Worm (Caenorhabditis elegans): ENCODE data around the gene lin-29.

lin-29 gene

DNA sequence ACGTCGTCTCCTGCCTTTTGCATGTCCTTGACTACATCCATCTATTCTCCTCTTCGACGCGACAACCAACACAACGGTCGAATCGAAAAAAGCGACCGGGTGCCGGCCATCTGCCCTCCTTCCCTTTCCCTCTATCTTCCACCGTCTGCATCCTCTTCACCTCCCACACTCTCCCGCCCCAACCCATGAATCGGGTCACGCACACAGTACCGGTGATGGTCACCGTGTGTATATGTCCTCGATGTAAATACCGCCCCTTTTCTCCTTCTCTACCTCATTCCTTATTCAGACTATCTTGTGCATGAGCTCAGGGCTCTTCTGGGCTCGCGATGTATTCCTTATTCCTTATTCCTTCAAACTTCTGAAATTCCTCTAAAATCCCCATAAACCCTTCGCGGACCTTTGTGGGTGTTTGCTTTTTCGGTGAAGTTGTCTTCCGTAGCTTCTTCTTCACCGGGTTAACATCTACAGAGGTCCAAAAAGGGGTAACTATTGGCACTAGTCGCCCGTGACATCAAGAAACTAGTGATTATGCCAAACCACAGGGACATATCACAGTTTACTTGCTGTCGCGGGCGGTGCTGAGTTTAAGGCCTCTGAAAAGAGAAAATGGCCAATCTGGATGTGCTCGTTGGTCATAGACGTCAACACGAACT, 45.6 kb downstream of the lin-29 start (continued):
- TF ChIP-seq F10E7.11 (tag; optimal IDR thresholded peaks at IDR 0.05) = no peak
- no peak for TF ChIP-seq T07F8.4 (tag; optimal IDR thresholded peaks at IDR 0.05)
- peak; percentile 65 for TF ChIP-seq lin-26 (GFP tag; IDR thresholded peaks at IDR 0.05)
- TF ChIP-seq B0019.2 (GFP tag; conservative IDR thresholded peaks at IDR 0.05) = no peak
- no peak for TF ChIP-seq T26A5.8 (tag; optimal IDR thresholded peaks at IDR 0.05)
- no peak for TF ChIP-seq bed-1 (GFP tag; IDR thresholded peaks at IDR 0.05)
- no peak for TF ChIP-seq let-526 (GFP tag; IDR thresholded peaks at IDR 0.05)
- TF ChIP-seq ets-4 (GFP tag; optimal IDR thresholded peaks at IDR 0.05) = no peak
- no peak for TF ChIP-seq pha-4 (tag; optimal IDR thresholded peaks at IDR 0.05)
- TF ChIP-seq ztf-25 (GFP tag; IDR thresholded peaks at IDR 0.05) = 0 out of 2 replicates have a peak, but pooled peaks have one; percentile 37
- no peak for TF ChIP-seq repo-1 (tag; optimal IDR thresholded peaks at IDR 0.05)
- TF ChIP-seq lin-40 (tag; optimal IDR thresholded peaks at IDR 0.05) = no peak

DNA sequence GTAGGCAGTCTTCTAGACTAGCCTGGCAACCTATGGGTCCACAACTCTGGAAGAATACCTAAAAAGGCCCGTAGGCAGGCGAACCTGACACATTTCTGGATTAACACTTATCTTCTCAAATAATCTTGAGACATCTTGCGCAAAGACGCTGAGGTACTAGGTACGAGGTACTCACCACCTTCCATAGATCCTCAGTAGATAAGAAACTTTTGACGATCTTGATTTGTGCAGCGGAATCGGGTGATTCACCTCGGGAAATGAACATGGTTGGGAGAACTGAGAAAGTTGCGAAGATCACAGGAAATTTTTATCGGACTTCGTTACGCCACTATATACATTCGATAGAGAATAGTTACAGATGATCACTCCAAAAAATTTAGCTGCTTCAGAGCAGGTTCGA, 47.0 kb downstream of the lin-29 start:
- TF ChIP-seq snpc-4 (GFP tag; optimal IDR thresholded peaks at IDR 0.05) (no peak), snpc-4 (tag; optimal IDR thresholded peaks at IDR 0.05) (no peak), die-1 (tag; optimal IDR thresholded peaks at IDR 0.05) (no peak), ceh-100 (GFP tag; IDR thresholded peaks at IDR 0.05) (no peak), lsl-1 (GFP tag; optimal IDR thresholded peaks at IDR 0.05) (no peak), athp-1 (tag; optimal IDR thresholded peaks at IDR 0.05) (no peak), snpc-1.3 (tag; optimal IDR thresholded peaks at IDR 0.05; ENCODE audit: insufficient read depth) (no peak), T07F8.4 (tag; optimal IDR thresholded peaks at IDR 0.05) (no peak), ztf-6 (GFP tag; IDR thresholded peaks at IDR 0.05) (no peak)

DNA sequence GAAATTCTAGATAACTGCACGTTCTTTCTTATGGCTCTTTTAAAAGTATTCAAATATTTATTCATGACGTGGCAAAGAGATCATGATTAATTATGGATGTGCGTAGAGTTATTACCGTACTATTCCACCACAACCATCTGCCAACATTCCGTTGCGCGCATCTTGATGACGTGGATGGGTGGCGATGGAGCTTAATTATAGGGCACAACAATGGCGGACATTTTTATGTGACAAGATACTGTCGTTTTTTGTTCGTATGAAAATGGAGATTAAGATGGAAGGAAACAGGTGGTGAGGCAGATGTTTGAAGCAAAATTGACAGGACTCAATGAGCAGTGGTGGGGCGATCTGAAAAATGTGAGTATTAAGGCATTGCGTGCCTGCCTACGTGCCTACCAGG, 47.4 kb downstream of the lin-29 start:
- TF ChIP-seq nhr-90 (tag; optimal IDR thresholded peaks at IDR 0.05) = no peak
- no peak for TF ChIP-seq attf-3 (GFP tag; conservative IDR thresholded peaks at IDR 0.05)
- TF ChIP-seq B0019.2 (GFP tag; conservative IDR thresholded peaks at IDR 0.05) = no peak
- TF ChIP-seq pbrm-1 (GFP tag; IDR thresholded peaks at IDR 0.05) = no peak
- no peak for TF ChIP-seq tlf-1 (GFP tag; optimal IDR thresholded peaks at IDR 0.05)

DNA sequence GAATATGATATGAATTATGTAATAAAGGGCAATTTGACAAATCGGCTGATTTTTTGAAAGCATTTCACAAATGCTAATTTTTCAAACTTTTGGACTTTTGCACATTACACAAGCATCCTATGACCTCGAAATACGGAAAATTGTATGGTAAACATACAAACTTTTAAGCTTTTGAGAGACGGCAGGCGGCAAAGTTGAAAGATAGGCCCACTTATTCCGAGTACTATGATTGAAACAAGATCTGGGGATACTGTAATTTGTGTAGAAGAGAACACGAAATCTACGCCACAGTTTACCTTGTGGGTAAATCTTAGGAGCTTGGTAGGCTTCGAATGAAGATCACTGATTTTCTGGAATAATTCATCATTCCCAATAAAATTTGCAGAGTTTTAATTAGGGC, 51.5 kb downstream of the lin-29 start, which contains the start of gene ZK930.6:
Gene ZK930.6, plus strand, starts transcription at position 301 of the 400 bp plus-strand sequence.
- no peak for TF ChIP-seq Y67H2A.10 (GFP tag; conservative IDR thresholded peaks at IDR 0.05)
- TF ChIP-seq B0261.1 (tag; optimal IDR thresholded peaks at IDR 0.05) = no peak
- TF ChIP-seq snpc-3.4 (tag; optimal IDR thresholded peaks at IDR 0.05) = no peak
- no peak for TF ChIP-seq bed-1 (GFP tag; IDR thresholded peaks at IDR 0.05)
- no peak for TF ChIP-seq lin-35 (GFP tag; optimal IDR thresholded peaks at IDR 0.05)
- TF ChIP-seq egl-18 (GFP tag; IDR thresholded peaks at IDR 0.05) = no peak
- TF ChIP-seq xnd-1 (tag; optimal IDR thresholded peaks at IDR 0.05) = no peak
- no peak for TF ChIP-seq zfh-2 (GFP tag; conservative IDR thresholded peaks at IDR 0.05)

Measured in whole organism, young adult.